Worm (Caenorhabditis elegans): ENCODE measurements around the gene srg-9.

DNA sequence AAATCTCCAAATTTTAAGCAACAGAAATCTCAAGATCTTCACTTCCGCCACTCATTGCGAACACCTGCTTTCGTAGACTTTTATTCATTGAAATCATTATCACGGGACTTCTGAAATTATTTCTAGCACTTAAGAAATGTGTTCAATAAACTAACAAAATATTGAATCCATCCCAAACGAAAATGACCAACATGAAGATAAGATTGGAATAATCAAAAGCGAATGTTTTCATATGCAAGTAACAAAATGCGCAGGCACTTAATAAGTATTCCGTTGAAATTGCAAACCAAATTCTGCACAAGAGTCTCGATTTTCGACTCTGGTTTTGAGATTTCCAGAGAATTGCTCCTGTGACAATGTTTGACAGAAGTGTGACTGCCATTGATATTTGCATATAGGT, 7.9 kb upstream of the srg-9 start, which contains the start of gene srg-5:
- TF ChIP-seq unc-62 (GFP tag; optimal IDR thresholded peaks at IDR 0.05): no peak
- no peak for TF ChIP-seq pha-4 (tag; optimal IDR thresholded peaks at IDR 0.05)
- TF ChIP-seq nhr-28 (tag; optimal IDR thresholded peaks at IDR 0.05): no peak
- no peak for TF ChIP-seq ham-2 (GFP tag; optimal IDR thresholded peaks at IDR 0.05)
- no peak for TF ChIP-seq ces-1 (GFP tag; optimal IDR thresholded peaks at IDR 0.05)
- TF ChIP-seq cnd-1 (tag; optimal IDR thresholded peaks at IDR 0.05): no peak
- TF ChIP-seq elt-3 (tag; optimal IDR thresholded peaks at IDR 0.05): no peak
- TF ChIP-seq unc-39 (tag; optimal IDR thresholded peaks at IDR 0.05): no peak
- TF ChIP-seq hlh-1 (tag; optimal IDR thresholded peaks at IDR 0.05): no peak
- TF ChIP-seq lin-13 (tag; optimal IDR thresholded peaks at IDR 0.05): no peak
- no peak for TF ChIP-seq nhr-237 (tag; optimal IDR thresholded peaks at IDR 0.05)
- TF ChIP-seq snpc-4 (tag; optimal IDR thresholded peaks at IDR 0.05): no peak
- no peak for TF ChIP-seq mep-1 (tag; optimal IDR thresholded peaks at IDR 0.05)
- TF ChIP-seq mab-5 (tag; optimal IDR thresholded peaks at IDR 0.05): no peak
